Worm (Caenorhabditis elegans): ENCODE measurements around the gene mac-1.

ce11 chrII:13326478-13326877 is 5.8 kb upstream of the mac-1 start:
- TF ChIP-seq unc-62 (GFP tag; optimal IDR thresholded peaks at IDR 0.05) = no peak
- TF ChIP-seq nhr-2 (tag; optimal IDR thresholded peaks at IDR 0.05) = no peak
- TF ChIP-seq ceh-83 (GFP tag; optimal IDR thresholded peaks at IDR 0.05) = no peak
- TF ChIP-seq unc-39 (tag; optimal IDR thresholded peaks at IDR 0.05) = no peak

All from whole organism, mixed stage, embryonic.